Fruit fly (Drosophila melanogaster) S2 (cell line): ENCODE data around the gene CG15317.

Experiments
- CG8478 ChIP-seq: fragments of >200 bp; optimal IDR thresholded peaks from 2 replicates; lab custom pipeline; 2018
- CTCF ChIP-seq, 2 experiments: fragments of >200 bp; optimal IDR thresholded peaks; 2 replicates each; lab custom pipeline; 2018

CG15317 gene

DNA sequence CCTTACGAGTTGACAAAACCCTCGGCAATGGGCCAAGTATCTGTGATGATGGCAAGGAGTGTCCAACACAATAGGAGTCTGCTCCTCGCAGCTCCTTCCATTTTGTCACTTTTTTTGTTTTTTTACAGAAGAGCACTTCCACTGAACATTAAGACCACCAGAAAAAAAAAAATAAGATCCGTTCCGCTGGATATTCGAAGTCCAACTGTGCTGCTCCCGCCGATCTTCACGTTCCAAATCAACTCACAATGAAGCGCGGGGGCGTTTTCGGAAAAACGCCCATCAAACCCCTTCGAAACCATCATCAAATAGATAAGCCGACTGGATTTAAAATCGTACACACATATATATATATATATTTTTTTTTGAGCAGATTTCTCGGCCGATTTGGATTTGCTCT, 14.9 kb upstream of the CG15317 start, which contains the start of gene Cubn:
TSS of gene Cubn (minus strand) at position 101 of the 400 bp plus-strand sequence.
- no peak for TF ChIP-seq CG8478 (lab: Kevin White, UChicago)

DNA sequence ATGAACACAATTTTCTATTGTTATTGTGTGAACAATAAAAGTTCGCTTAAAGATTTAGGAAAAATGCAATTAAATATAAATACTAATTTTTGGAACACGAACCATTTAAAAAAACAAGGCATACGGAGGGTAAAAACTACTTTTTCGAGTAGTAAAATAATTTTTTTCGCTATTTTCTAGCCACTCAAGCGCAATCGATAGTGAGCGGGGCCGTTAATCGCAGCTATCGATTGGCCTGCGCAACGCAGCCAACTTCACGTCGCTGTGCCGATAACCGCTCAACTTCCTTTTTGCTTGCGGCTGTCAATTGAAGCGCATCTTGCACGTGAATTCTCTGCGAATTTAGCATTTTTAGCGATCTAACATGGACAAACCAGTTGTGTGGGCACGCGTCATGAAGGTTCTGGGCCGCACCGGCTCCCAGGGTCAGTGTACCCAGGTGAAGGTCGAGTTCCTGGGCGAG, 2.0 kb downstream of the CG15317 start, which contains the start of gene RpS28b:
TSS of gene RpS28b (plus strand) at position 278 of the 463 bp plus-strand sequence.
- no peak for TF ChIP-seq CG8478 (lab: Kevin White, UChicago)
- no peak for TF ChIP-seq CTCF (optimal IDR thresholded peaks at IDR 0.05; lab: Kevin White, UChicago)

DNA sequence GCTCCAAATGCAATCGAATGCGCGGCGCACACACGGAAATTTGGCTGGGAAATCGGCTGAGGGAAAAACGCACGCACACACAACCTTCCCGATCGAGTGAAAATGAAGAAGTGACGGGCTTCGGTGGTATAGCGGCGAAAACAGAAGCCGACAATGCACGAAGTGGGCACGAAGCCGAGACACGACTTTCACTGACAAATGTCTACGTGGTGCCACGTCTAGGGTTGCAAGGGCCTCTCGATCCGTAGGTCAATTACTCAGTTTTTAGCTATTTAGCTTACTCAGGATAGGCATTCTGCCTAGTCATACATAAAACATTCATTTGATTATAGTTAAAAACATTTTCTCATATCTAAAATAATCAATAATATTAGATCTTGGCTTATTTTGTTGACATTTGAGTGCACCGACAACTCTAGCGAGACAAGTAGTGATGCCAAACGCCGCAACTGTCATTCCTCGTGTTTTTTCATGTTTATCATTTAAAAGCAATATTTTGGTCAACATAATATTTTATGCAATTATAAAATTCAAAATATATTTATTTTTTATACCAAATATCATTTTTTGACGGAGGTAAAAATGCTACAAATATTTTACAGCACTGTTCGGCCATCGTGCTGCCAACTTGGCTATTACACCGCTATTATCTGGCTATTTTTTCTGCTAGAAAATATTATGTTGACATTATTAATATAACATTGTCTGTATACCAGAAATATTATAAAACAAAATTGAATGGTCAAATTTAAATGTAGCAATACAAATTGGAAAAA, 2.6 kb downstream of the CG15317 start:
- TF ChIP-seq CG8478 (lab: Kevin White, UChicago) (no peak), CTCF (optimal IDR thresholded peaks at IDR 0.05; lab: Kevin White, UChicago) (no peak)

DNA sequence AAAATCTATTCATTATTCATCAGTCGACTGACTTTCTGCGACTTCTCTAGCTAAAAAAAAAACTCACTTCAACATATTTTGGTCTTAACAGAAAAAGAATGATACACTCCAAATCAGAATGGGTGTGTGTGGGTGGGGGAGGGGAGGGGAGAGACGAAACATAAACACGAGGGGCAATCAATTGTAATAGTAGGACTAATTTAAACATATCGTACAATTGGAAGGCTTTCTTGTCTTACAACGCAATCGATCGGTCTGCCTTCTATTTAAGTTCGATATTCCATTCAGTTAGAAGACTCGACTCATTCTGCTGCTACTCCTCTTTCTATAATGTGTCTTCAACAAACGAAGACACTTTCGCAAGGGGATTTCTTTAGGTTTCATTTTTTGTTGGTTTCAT, 5.2 kb downstream of the CG15317 start:
- no peak for TF ChIP-seq CG8478 (lab: Kevin White, UChicago)

DNA sequence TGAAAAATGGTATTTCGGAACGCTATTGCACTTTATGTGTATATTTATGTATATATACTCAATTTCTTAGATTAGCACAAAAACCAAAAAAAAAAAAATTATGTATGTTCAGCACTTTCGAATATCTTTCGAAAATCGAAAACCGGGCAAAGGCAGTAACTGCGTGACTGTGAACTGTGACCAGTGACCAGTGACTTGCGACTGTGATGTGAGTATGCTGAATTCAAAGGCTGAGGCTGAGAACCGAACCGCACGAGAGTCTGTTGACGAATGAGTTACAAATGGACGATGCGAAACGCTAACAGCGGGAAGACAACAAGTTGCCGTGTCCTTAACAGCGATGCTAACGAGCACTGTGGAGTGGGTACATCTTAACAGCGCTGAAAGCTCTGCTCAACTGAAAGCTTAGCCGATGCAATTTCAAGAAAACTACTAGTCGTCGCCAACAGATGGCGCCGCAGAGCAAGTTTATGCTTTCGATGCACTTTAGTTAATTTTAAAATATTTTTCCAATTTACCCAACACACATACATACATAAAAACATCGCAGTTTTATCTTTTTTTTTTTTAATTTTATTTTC, 5.7 kb downstream of the CG15317 start, which contains the start of gene CG32700:
TSS of gene CG32700 (minus strand) at position 274 of the 581 bp plus-strand sequence.
- TF ChIP-seq CG8478 (lab: Kevin White, UChicago) (no peak), CTCF (optimal IDR thresholded peaks at IDR 0.05; lab: Kevin White, UChicago) (peak; percentile 80 to 81)

DNA sequence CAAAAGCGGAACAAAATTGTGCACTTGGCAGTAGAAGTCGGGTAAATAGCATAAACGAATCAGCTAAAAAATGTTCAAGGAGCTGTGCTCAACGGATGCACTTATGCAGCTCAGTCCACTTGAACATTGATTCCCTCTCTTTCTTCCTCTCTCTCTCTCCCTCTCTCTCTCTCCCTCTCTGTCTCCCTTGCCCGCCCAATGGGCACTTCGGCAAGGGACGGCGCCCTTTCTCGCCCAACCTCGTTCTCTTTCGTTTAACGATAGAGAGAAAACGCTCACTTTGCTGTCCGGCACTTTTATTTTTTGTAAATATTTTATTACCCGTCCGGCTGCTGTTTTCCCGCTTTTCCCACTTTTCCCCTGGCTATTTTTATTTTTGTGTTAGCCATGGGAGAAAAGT, 11.9 kb downstream of the CG15317 start:
- TF ChIP-seq CTCF (optimal IDR thresholded peaks at IDR 0.05; lab: Kevin White, UChicago) = no peak
- no peak for TF ChIP-seq CG8478 (lab: Kevin White, UChicago)

DNA sequence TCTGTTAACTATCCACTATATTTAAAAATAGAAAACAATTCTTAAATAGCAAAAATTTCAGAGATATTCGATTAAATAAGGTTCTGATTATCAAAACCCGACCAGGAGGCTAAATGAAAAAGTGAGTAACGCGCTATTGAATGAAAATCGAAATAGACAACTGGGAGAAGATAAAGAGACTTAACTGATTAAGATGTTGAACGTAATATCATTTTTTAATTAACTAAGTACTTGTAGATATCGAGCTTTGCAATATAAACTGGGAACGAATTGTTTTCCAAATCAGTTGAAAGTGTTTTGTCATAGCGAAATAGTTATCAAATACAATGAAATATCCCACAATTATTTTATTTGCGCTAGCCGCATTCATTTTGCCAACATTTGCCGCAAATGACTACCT, 22.8 kb downstream of the CG15317 start, which contains the start of gene CG34026:
TSS of gene CG34026 (plus strand) at position 301 of the 400 bp plus-strand sequence.
- TF ChIP-seq CTCF (optimal IDR thresholded peaks at IDR 0.05; lab: Kevin White, UChicago) = no peak
- TF ChIP-seq CG8478 (lab: Kevin White, UChicago) = no peak

DNA sequence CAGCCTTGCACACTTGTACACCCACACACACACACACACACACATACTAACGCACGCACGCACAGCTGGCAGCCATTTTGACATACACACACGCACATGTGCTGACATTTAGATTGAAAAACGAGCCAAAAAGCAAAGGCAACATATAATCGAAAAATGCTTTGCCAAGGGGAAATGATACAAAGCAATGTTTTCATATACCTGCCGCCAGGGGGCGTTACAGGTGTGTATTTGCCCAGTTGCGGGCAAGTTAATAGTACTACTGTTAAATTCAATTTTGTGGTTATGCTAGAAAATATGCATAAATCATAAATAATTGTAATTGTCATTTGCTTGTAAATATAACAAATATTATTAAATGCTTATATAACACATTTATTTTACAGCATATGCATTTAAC, 23.9 kb downstream of the CG15317 start:
- TF ChIP-seq CTCF (optimal IDR thresholded peaks at IDR 0.05; lab: Kevin White, UChicago) (peak; percentile 53 to 62), CG8478 (lab: Kevin White, UChicago) (no peak)

DNA sequence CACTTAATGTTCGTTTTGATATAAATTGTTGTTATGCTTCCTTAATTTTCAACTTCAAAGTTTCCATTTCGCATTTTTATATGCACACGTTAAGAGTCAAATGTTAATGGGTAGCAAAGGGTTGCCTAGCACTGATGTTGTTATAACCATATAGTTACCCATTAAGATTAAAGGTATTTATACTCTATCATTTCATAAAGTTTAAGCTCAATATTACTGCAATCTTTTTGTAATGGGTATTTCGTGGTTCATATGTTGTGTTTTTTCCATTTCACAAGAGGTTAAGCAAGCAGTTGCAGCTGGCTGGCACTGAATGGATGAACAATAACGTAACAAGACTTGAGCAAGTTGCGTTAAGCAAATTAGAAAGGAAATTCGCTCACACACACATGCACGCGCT, 24.5 kb downstream of the CG15317 start:
- TF ChIP-seq CTCF (optimal IDR thresholded peaks at IDR 0.05; lab: Kevin White, UChicago) (no peak), CG8478 (lab: Kevin White, UChicago) (no peak)

DNA sequence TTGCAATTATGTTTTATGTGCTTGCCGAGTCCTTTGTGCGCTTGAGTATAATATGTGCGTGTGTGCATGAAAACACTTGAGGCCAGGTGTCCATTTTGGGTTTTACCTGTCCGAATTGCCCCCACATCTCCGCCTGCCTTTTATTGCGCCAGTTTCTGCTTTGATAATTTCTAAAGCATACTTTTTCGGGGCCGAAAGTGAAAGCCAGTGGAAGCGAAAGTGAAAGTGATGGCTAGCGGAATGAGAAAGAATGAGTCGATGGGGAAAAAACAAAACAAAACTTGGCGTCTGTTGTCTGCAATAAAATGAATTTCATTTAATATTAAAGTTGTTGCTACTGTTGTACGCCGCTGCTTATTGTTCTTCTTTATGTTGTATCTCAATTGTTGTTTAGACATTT, 32.8 kb downstream of the CG15317 start:
- TF ChIP-seq CG8478 (lab: Kevin White, UChicago) (no peak), CTCF (optimal IDR thresholded peaks at IDR 0.05; lab: Kevin White, UChicago) (no peak)

DNA sequence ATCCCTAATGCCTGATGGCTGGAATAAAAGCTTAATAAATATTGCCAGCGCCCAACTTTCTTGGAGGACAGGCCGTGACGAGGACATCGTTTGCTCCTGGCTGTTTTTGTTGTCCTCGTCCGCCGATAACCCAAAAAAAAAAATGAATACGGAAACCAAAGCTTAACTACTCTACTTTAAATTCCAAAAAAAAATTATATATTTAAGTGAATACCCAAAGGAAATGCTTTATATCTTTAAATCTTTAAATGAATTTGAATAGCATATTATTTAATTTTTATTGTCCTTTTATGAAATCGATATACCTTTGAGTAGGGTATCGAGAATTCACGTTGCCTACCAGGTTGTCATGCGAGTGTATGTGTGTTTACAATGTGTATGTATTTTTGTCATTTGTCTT, 36.2 kb downstream of the CG15317 start:
- TF ChIP-seq CTCF (optimal IDR thresholded peaks at IDR 0.05; lab: Kevin White, UChicago) (no peak), CG8478 (lab: Kevin White, UChicago) (no peak)

DNA sequence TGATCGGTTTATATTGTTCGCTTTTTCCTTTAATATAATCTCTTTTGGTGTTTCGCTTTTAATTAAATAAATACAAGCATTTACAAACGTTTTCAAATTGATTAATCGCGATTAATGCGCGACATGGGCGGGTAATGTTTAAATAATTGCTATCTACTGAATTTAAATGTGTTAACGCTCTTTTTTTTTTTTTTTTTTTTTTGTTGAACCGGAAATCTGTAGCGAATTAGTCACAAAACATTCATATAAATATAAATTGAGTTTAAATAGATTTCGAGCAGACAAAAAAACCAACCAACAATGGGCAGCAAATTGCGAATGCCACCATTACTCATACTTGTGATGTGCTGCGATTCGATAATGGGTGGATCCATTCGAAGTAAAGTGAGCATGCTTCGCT, 45.1 kb downstream of the CG15317 start, which contains the start of gene CG34028:
TSS of gene CG34028 (plus strand) at position 301 of the 400 bp plus-strand sequence.
- TF ChIP-seq CG8478 (lab: Kevin White, UChicago) (no peak), CTCF (optimal IDR thresholded peaks at IDR 0.05; lab: Kevin White, UChicago) (no peak)
